ENCODE assay signal across 1 fruit fly cellular context in genomic region chrX:6624006-6624745, dm6.
TF ChIP-seq lines count a peak whose summit lies in the region.

No protein-coding gene starts in this region.

TF ChIP-seq in whole organism, embryonic, 481 proteins besides CTCF, POLR2A, EP300 and RAD21 (continued from another document):
- TF ChIP-seq bsh (GFP tag; optimal IDR thresholded peaks at IDR 0.05; lab: Kevin White, UChicago) (peak; percentile 43 to 68), Six4 (GFP tag; optimal IDR thresholded peaks at IDR 0.05; lab: Kevin White, UChicago) (peak; percentile 13)
